Fruit fly (Drosophila melanogaster): ENCODE measurements around the gene Tango10.

Gene Tango10

dm6 chrX:11713808-11714528, 6.1 kb upstream of the Tango10 start (continued):
- TF ChIP-seq pfk (GFP tag; optimal IDR thresholded peaks at IDR 0.05) (no peak), otp (GFP tag; IDR thresholded peaks at IDR 0.05) (no peak), pzg (GFP tag; optimal IDR thresholded peaks at IDR 0.05) (no peak), Dip3 (GFP tag; optimal IDR thresholded peaks at IDR 0.05) (no peak), Hr51 (GFP tag; optimal IDR thresholded peaks at IDR 0.05) (no peak), CG12236 (GFP tag; optimal IDR thresholded peaks at IDR 0.05) (no peak), lilli (GFP tag; optimal IDR thresholded peaks at IDR 0.05) (no peak), prd (optimal IDR thresholded peaks at IDR 0.05) (no peak), prd (GFP tag; IDR thresholded peaks at IDR 0.05) (no peak), CG6683 (GFP tag; optimal IDR thresholded peaks at IDR 0.05) (no peak), NC2β (GFP tag; optimal IDR thresholded peaks at IDR 0.05) (no peak), CG7357 (GFP tag; IDR thresholded peaks at IDR 0.05) (no peak), CG12219 (GFP tag; optimal IDR thresholded peaks at IDR 0.05) (no peak), CG17568 (GFP tag; optimal IDR thresholded peaks at IDR 0.05) (no peak), Antp (GFP tag; optimal IDR thresholded peaks at IDR 0.05) (no peak), ash1 (GFP tag; optimal IDR thresholded peaks at IDR 0.05) (no peak), aop (GFP tag; IDR thresholded peaks at IDR 0.05) (no peak), Abd-B (GFP tag; optimal IDR thresholded peaks at IDR 0.05) (no peak), HLHmδ (GFP tag; optimal IDR thresholded peaks at IDR 0.05) (peak; percentile 15), Lim3 (GFP tag; IDR thresholded peaks at IDR 0.05) (no peak), CG18262 (tag; optimal IDR thresholded peaks at IDR 0.05) (no peak), zfh2 (GFP tag; optimal IDR thresholded peaks at IDR 0.05) (no peak), CG18599 (GFP tag; optimal IDR thresholded peaks at IDR 0.05) (peak; percentile 62), CG8388 (GFP tag; optimal IDR thresholded peaks at IDR 0.05) (no peak), Six4 (GFP tag; optimal IDR thresholded peaks at IDR 0.05) (no peak), CoRest (tag; optimal IDR thresholded peaks at IDR 0.05) (no peak), Ets65A (GFP tag) (no peak), amos (GFP tag; IDR thresholded peaks at IDR 0.05; ENCODE audit: partially characterized antibody) (no peak), NK7.1 (GFP tag; optimal IDR thresholded peaks at IDR 0.05) (no peak), Usf (GFP tag; optimal IDR thresholded peaks at IDR 0.05) (no peak), nmo (GFP tag; optimal IDR thresholded peaks at IDR 0.05) (no peak), sna (GFP tag; IDR thresholded peaks at IDR 0.05; ENCODE audit: partially characterized antibody) (no peak), ftz-f1 (GFP tag; optimal IDR thresholded peaks at IDR 0.05) (no peak), Atf6 (GFP tag; IDR thresholded peaks at IDR 0.05) (no peak), sug (tag; optimal IDR thresholded peaks at IDR 0.05) (peak; percentile 7), p53 (GFP tag; optimal IDR thresholded peaks at IDR 0.05) (no peak), gfzf (GFP tag; optimal IDR thresholded peaks at IDR 0.05) (no peak), pnt (GFP tag; optimal IDR thresholded peaks at IDR 0.05) (no peak), CG9876 (GFP tag; optimal IDR thresholded peaks at IDR 0.05) (no peak), CG17359 (tag; optimal IDR thresholded peaks at IDR 0.05) (no peak), ATbp (GFP tag; optimal IDR thresholded peaks at IDR 0.05) (no peak), gcm2 (GFP tag; optimal IDR thresholded peaks at IDR 0.05) (no peak), CG10654 (GFP tag; optimal IDR thresholded peaks at IDR 0.05) (no peak), CG11247 (GFP tag; IDR thresholded peaks at IDR 0.05) (no peak), maf-S (GFP tag; optimal IDR thresholded peaks at IDR 0.05) (no peak), CG2712 (tag; optimal IDR thresholded peaks at IDR 0.05) (no peak), Lpt (GFP tag; optimal IDR thresholded peaks at IDR 0.05) (no peak), Side (GFP tag; optimal IDR thresholded peaks at IDR 0.05) (no peak), Fer3 (tag; optimal IDR thresholded peaks at IDR 0.05) (no peak), CG13424 (tag; optimal IDR thresholded peaks at IDR 0.05) (no peak), CG16815 (GFP tag; optimal IDR thresholded peaks at IDR 0.05) (no peak)
